Worm (Caenorhabditis elegans) whole organism, L1 larva: Measurements from ENCODE around the gene sre-50.
"Not testable (repeated sequence)": the region's sequence is repeated elsewhere in the genome, so short reads cannot be mapped to it uniquely, and the experiment has no call there.

Source experiments
- C04F5.9 ChIP-seq: sonication (generic microtip); optimal IDR thresholded peaks from 2 replicates; lab custom pipeline; 2016; ENCODE audit warnings: missing genetic modification characterization, missing compliant biosample characterization
- C34B4.2 ChIP-seq: sonication (generic microtip); optimal IDR thresholded peaks from 2 replicates; lab custom pipeline; 2017; ENCODE audit warnings: mild to moderate bottlenecking, missing genetic modification characterization, missing compliant biosample characterization
- F16B12.6 ChIP-seq: fragments of 150-350 bp; optimal IDR thresholded peaks from 2 replicates; lab custom pipeline; 2014; ENCODE audit warnings: missing biosample characterization, missing genetic modification characterization
- Y116A8C.19 ChIP-seq: sonication (generic microtip); optimal IDR thresholded peaks from 2 replicates; lab custom pipeline; 2016; ENCODE audit warnings: missing compliant biosample characterization, missing genetic modification characterization, borderline replicate concordance
- aly-2 ChIP-seq: fragments of 150-350 bp; optimal IDR thresholded peaks from 2 replicates; lab custom pipeline; 2014; ENCODE audit warnings: missing biosample characterization, missing genetic modification characterization
- ceh-82 ChIP-seq, 3 experiments: fragments of 150-350 bp in 1 of 3; sonication (generic microtip) in 2 of 3; optimal IDR thresholded peaks; 2 replicates each; lab custom pipeline; 2014 to 2017; ENCODE audit warnings: missing biosample characterization in 3 of 3, missing genetic modification characterization in 3 of 3
- ceh-90 ChIP-seq: sonication (generic microtip); optimal IDR thresholded peaks from 2 replicates; lab custom pipeline; 2016; ENCODE audit warnings: missing genetic modification characterization, missing compliant biosample characterization
- ces-1 ChIP-seq: fragments of 150-350 bp; optimal IDR thresholded peaks from 2 replicates; lab custom pipeline; 2014; ENCODE audit warnings: missing biosample characterization, missing genetic modification reagents, missing genetic modification characterization
- efl-1 ChIP-seq, 4 experiments: fragments of 150-350 bp; optimal IDR thresholded peaks in 3 of 4; peaks in 1 of 4; 1 replicate in 1 of 4; 2 replicates in 3 of 4; lab custom pipeline; 2014; ENCODE audit warnings: missing biosample characterization in 2 of 4, missing genetic modification characterization in 2 of 4, missing genetic modification reagents in 2 of 4
- egl-13 ChIP-seq: sonication (generic microtip); optimal IDR thresholded peaks from 2 replicates; lab custom pipeline; 2016; ENCODE audit warnings: missing genotype, missing genetic modification reagents, missing genetic modification characterization, missing compliant biosample characterization
- elt-2 ChIP-seq: sonication (generic microtip); optimal IDR thresholded peaks from 2 replicates; lab custom pipeline; 2016; ENCODE audit warnings: missing genetic modification characterization, mild to moderate bottlenecking, inconsistent platforms, missing compliant biosample characterization, missing genetic modification reagents
- elt-3 ChIP-seq, 6 experiments: fragments of 150-350 bp in 1 of 6; sonication (generic microtip); optimal IDR thresholded peaks; 2 replicates each; lab custom pipeline; 2017 to 2018; ENCODE audit warnings: missing biosample characterization in 6 of 6, missing genetic modification characterization in 6 of 6, inconsistent platforms in 1 of 6
- fkh-4 ChIP-seq: sonication (generic microtip); optimal IDR thresholded peaks from 2 replicates; lab custom pipeline; 2016; ENCODE audit warnings: missing compliant biosample characterization, missing genetic modification characterization, borderline replicate concordance
- fkh-8 ChIP-seq: sonication (generic microtip); optimal IDR thresholded peaks from 2 replicates; lab custom pipeline; 2016; ENCODE audit warnings: mild to moderate bottlenecking, missing genetic modification characterization, missing compliant biosample characterization
- fos-1 ChIP-seq: fragments of 150-350 bp; optimal IDR thresholded peaks from 2 replicates; lab custom pipeline; 2014; ENCODE audit warnings: missing biosample characterization, missing genetic modification characterization
- grh-1 ChIP-seq: fragments of 200-800 bp; sonication (Bioruptor generic); IDR thresholded peaks from 2 replicates; pipeline ENCODE4 v1.3.6; 2022; ENCODE audit warnings: missing genetic modification reagents, missing genetic modification characterization, missing compliant biosample characterization
- hlh-17 ChIP-seq: fragments of 200-800 bp; sonication (Bioruptor generic); optimal IDR thresholded peaks from 2 replicates; lab custom pipeline; 2018; ENCODE audit warnings: missing genetic modification characterization, mild to moderate bottlenecking, missing compliant biosample characterization, moderate library complexity, borderline replicate concordance
- jun-1 ChIP-seq: fragments of 150-350 bp; optimal IDR thresholded peaks from 2 replicates; lab custom pipeline; 2014; ENCODE audit warnings: missing biosample characterization, missing genetic modification reagents, missing genetic modification characterization
- lin-14 ChIP-seq: fragments of 200-800 bp; sonication (Bioruptor generic); optimal IDR thresholded peaks from 2 replicates; lab custom pipeline; 2018; ENCODE audit warnings: mild to moderate bottlenecking, missing genetic modification characterization, moderate library complexity, missing compliant biosample characterization
- lin-15B ChIP-seq: fragments of 150-350 bp; sonication (generic microtip); optimal IDR thresholded peaks from 3 replicates; lab custom pipeline; 2014; ENCODE audit warnings: missing biosample characterization, missing genetic modification characterization
- lir-3 ChIP-seq: sonication (generic microtip); optimal IDR thresholded peaks from 2 replicates; lab custom pipeline; 2016; ENCODE audit warnings: mild to moderate bottlenecking, missing genetic modification characterization, moderate library complexity, missing compliant biosample characterization; ENCODE audit not compliant: poor library complexity
- lsy-2 ChIP-seq, 2 experiments: fragments of 150-350 bp; optimal IDR thresholded peaks; 2 replicates each; lab custom pipeline; 2014; ENCODE audit warnings: missing biosample characterization in 2 of 2, missing genetic modification characterization in 2 of 2
- mef-2 ChIP-seq: fragments of 150-350 bp; optimal IDR thresholded peaks from 2 replicates; lab custom pipeline; 2014; ENCODE audit warnings: missing biosample characterization, missing genetic modification characterization
- mep-1 ChIP-seq: fragments of 150-350 bp; optimal IDR thresholded peaks from 2 replicates; lab custom pipeline; 2014; ENCODE audit warnings: missing biosample characterization, missing genetic modification characterization
- nhr-12 ChIP-seq: sonication (generic microtip); optimal IDR thresholded peaks from 2 replicates; lab custom pipeline; 2017; ENCODE audit warnings: missing biosample characterization, missing genetic modification characterization
- nhr-28 ChIP-seq: fragments of 150-350 bp; optimal IDR thresholded peaks from 2 replicates; lab custom pipeline; 2014; ENCODE audit warnings: missing biosample characterization, missing genetic modification characterization
- nhr-47 ChIP-seq: sonication (generic microtip); optimal IDR thresholded peaks from 2 replicates; lab custom pipeline; 2016; ENCODE audit warnings: mild to moderate bottlenecking, missing genetic modification characterization, moderate library complexity, missing compliant biosample characterization
- nhr-76 ChIP-seq: sonication (generic microtip); optimal IDR thresholded peaks from 2 replicates; lab custom pipeline; 2017; ENCODE audit warnings: missing biosample characterization, missing genetic modification characterization
- nhr-84 ChIP-seq: sonication (generic microtip); optimal IDR thresholded peaks from 2 replicates; lab custom pipeline; 2017; ENCODE audit warnings: missing biosample characterization, missing genetic modification characterization
- nhr-90 ChIP-seq: sonication (generic microtip); optimal IDR thresholded peaks from 2 replicates; lab custom pipeline; 2016; ENCODE audit warnings: mild to moderate bottlenecking, missing genetic modification characterization, missing compliant biosample characterization; ENCODE audit not compliant: poor library complexity
- pag-3 ChIP-seq: sonication (generic microtip); optimal IDR thresholded peaks from 2 replicates; lab custom pipeline; 2017; ENCODE audit warnings: missing genetic modification characterization, mild to moderate bottlenecking, missing compliant biosample characterization, antibody characterized with exemption, borderline replicate concordance; ENCODE audit not compliant: insufficient read depth
- pqm-1 ChIP-seq: sonication (generic microtip); optimal IDR thresholded peaks from 3 replicates; lab custom pipeline; 2017; ENCODE audit warnings: missing biosample characterization, missing genetic modification characterization
- rnt-1 ChIP-seq: sonication (generic microtip); optimal IDR thresholded peaks from 2 replicates; lab custom pipeline; 2016; ENCODE audit warnings: mild to moderate bottlenecking, missing genetic modification characterization, moderate library complexity, missing compliant biosample characterization
- skn-1 ChIP-seq: fragments of 150-350 bp; optimal IDR thresholded peaks from 2 replicates; lab custom pipeline; 2014; ENCODE audit warnings: missing biosample characterization, missing genetic modification characterization
- sox-4 ChIP-seq: sonication (generic microtip); optimal IDR thresholded peaks from 2 replicates; lab custom pipeline; 2016; ENCODE audit warnings: missing genetic modification characterization, missing compliant biosample characterization
- tbx-2 ChIP-seq: sonication (generic microtip); optimal IDR thresholded peaks from 2 replicates; lab custom pipeline; 2016; ENCODE audit warnings: missing genetic modification characterization, missing compliant biosample characterization
- tlp-1 ChIP-seq: fragments of 150-350 bp; optimal IDR thresholded peaks from 2 replicates; lab custom pipeline; 2014; ENCODE audit warnings: missing biosample characterization, missing genetic modification characterization
- unc-62 ChIP-seq: fragments of 150-350 bp; optimal IDR thresholded peaks from 2 replicates; lab custom pipeline; 2014; ENCODE audit warnings: missing biosample characterization, missing genetic modification reagents, missing genetic modification characterization
- xbp-1 ChIP-seq: sonication (generic microtip); optimal IDR thresholded peaks from 2 replicates; lab custom pipeline; 2016; ENCODE audit warnings: missing genetic modification characterization, missing compliant biosample characterization
- zag-1 ChIP-seq: fragments of 150-350 bp; optimal IDR thresholded peaks from 2 replicates; lab custom pipeline; 2014; ENCODE audit warnings: missing biosample characterization, missing genetic modification characterization

Gene sre-50

DNA sequence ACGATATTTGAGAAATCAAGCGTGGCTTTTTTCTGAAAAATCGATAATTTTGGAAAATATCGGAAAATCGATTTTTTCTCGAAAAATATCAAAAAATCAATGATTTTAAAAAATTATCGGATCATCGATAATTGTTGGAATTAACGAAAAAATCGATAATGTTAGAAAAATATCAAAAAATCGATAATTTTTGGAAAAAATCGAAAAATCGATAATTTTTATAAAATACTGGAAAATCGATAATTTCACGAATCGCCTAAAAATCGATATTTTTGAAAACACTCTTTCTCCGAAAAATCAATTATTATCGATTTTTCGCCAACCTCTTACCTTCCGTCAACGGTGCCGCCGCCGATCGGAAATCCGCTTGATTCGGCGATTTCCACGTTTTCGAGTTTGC is 2.1 kb upstream of the sre-50 start:
- TF ChIP-seq egl-13 (tag; lab: Kevin White, UChicago) (no peak), rnt-1 (no peak), lin-15B (tag; lab: Kevin White, UChicago) (no peak), pqm-1 (no peak)
- TF ChIP-seq, all 84 proteins: peak for 0

DNA sequence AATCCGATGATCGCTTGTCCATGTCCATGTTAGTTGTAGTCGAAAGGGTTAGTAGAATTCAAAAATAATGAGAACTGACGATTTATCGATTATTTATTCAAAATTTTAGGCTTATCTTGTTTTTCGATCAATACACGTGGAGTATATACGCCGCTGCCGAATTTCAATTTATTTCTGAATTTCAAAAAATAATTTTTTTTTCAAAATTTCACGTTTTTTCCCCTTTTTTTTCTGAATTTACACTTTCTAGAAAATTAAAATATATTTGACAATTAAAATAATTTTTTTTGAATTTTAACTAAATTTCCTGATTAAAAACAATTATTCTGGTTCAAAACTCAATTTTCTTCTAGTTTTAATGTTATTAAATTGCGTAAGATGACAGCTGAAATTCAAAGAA is 971 bp upstream of the sre-50 start, which contains the start of gene C50E10.1:
C50E10.1 (minus strand) TSS at position 101 of the 400 bp plus-strand sequence.
- TF ChIP-seq F16B12.6 (tag; lab: Kevin White, UChicago) (no peak), Y116A8C.19 (tag; lab: Kevin White, UChicago) (no peak), tbx-2 (tag; lab: Kevin White, UChicago) (no peak), nhr-76 (tag; lab: Kevin White, UChicago) (no peak), pag-3 (tag; lab: Kevin White, UChicago) (no peak), pqm-1 (no peak), ces-1 (GFP tag; lab: Kevin White, UChicago) (no peak), mef-2 (tag; lab: Kevin White, UChicago) (no peak), tlp-1 (tag; lab: Kevin White, UChicago) (no peak), aly-2 (no peak), C34B4.2 (tag; lab: Kevin White, UChicago) (no peak), ceh-90 (no peak), C04F5.9 (tag; lab: Kevin White, UChicago) (no peak), jun-1 (tag; lab: Kevin White, UChicago) (no peak), efl-1 (optimal IDR thresholded peaks at IDR 0.05; lab: Kevin White, UChicago) (no peak), efl-1 (GFP tag; optimal IDR thresholded peaks at IDR 0.05 in 1 of 2; lab: Kevin White, UChicago) (no peak), elt-3 (tag; optimal IDR thresholded peaks at IDR 0.05; lab: Kevin White, UChicago) (no peak), fkh-4 (tag; lab: Kevin White, UChicago) (no peak)

DNA sequence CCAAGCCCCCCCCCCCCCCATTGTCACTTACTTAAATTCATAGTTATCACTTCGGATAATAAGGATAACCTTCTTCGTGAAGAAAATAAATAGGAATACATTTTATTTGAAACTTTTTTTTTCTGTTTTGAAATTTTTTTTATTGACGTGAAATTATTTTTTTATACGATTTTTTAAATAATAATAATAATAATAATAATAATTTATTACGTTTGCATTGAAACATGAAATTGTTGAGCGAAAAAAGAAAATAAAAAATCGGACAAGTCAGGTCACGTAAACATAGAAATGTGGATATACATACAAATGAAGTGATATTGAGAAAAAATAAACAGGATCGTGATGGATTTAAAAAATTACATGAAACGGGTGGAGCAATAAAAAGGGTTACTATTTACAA is 6.3 kb downstream of the sre-50 start, which contains the start of gene C50E10.2:
C50E10.2 (minus strand) TSS at position 101 of the 400 bp plus-strand sequence.
- TF ChIP-seq F16B12.6 (tag; lab: Kevin White, UChicago) (no peak), skn-1 (tag; lab: Kevin White, UChicago) (no peak), ceh-82 (tag; optimal IDR thresholded peaks at IDR 0.05; lab: Kevin White, UChicago) (no peak), sox-4 (tag; lab: Kevin White, UChicago) (no peak), nhr-47 (tag; lab: Kevin White, UChicago) (no peak), nhr-84 (tag; lab: Kevin White, UChicago) (no peak)

DNA sequence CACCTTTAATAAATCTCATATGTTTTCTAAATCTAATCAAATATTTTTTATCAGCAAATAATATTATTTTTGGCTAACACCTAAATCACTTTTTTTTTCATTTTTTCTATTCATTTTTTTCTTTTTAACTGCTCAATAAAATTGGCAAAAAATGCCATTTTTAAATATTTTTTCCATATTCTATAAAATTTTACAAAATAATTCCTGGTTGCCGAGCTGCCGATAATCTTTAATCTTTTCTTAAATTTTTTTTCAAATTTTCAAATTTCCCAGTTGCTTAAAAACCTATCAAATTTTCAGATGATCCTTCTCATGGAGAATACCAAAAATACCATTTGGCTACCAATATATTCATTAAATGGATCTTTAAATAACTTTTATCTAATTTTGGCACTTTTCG is 8.2 kb downstream of the sre-50 start, which contains the start of gene sre-51:
sre-51 (plus strand) TSS at position 301 of the 400 bp plus-strand sequence.
- TF ChIP-seq C04F5.9 (tag; lab: Kevin White, UChicago) (no peak), lir-3 (tag; lab: Kevin White, UChicago) (no peak), tlp-1 (tag; lab: Kevin White, UChicago) (no peak)

DNA sequence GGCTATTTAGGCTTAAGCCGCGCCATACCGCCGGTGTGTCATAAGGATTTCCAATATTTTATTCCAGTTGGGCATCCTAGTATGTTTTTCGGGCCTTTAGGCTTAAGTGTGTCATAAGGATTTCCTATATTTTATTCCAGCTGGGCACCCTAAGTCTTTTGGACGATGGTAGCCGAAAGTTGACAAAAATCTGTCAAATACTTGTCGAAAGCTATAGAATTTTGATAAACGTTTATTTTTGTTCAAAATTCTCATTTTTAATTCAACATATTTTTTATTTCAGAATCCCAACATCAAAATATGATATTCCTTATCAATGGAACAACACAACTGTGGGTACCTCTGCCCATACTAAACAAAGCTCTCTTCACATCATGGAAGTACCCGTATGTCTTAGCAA is 15.2 kb downstream of the sre-50 start, which contains the start of gene sre-49:
sre-49 (plus strand) TSS at position 301 of the 400 bp plus-strand sequence.
- not testable (repeated sequence) for TF ChIP-seq mef-2 (tag; lab: Kevin White, UChicago); fos-1 (tag; lab: Kevin White, UChicago); fkh-8

DNA sequence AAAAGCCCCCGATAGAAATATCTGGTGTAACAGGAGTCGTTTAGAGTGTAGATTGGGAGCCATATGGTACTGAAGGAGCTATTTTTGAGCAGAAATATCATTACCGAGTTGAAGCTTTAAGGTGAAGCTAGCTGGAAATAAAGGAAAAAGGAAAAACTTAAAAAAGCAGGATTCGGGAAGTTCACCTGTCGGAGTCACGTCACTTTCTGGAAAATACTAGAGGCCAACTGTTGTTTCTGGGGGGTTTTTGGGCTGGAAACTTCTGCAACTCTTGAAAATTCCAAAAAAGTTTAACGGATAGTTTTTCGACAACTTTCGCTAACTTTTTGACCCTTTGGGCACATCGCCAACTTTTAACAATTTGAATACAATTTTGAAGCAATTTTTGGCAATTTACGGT is 20.0 kb downstream of the sre-50 start, which contains the start of gene sre-53:
sre-53 (minus strand) TSS at position 101 of the 400 bp plus-strand sequence.
- TF ChIP-seq nhr-28 (tag; lab: Kevin White, UChicago) (no peak), lsy-2 (tag; optimal IDR thresholded peaks at IDR 0.05; lab: Kevin White, UChicago) (no peak), hlh-17 (GFP tag; lab: Kevin White, UChicago) (no peak), fos-1 (tag; lab: Kevin White, UChicago) (no peak), skn-1 (tag; lab: Kevin White, UChicago) (no peak), ceh-82 (tag; optimal IDR thresholded peaks at IDR 0.05; lab: Kevin White, UChicago) (no peak), C04F5.9 (tag; lab: Kevin White, UChicago) (no peak), lin-14 (GFP tag; lab: Kevin White, UChicago) (no peak), unc-62 (GFP tag; lab: Kevin White, UChicago) (no peak), elt-2 (tag; lab: Kevin White, UChicago) (no peak), mep-1 (tag; lab: Kevin White, UChicago) (no peak), nhr-12 (tag; lab: Kevin White, UChicago) (no peak), xbp-1 (tag; lab: Kevin White, UChicago) (no peak), nhr-90 (tag; lab: Kevin White, UChicago) (no peak), zag-1 (tag; lab: Kevin White, UChicago) (no peak), grh-1 (no peak)
